Worm (Caenorhabditis elegans) whole organism, L4/young adult: ENCODE measurements around the gene C02F5.13.
A peak's percentile ranks its signal among the peaks of the same experiment; 100 is the strongest.

ENCODE experiments used
- W03F9.2 ChIP-seq: fragments of 150-350 bp; optimal IDR thresholded peaks from 2 replicates; lab custom pipeline; 2014; ENCODE audit warnings: missing biosample characterization, missing genetic modification characterization
- dao-5 ChIP-seq: sonication (generic microtip); optimal IDR thresholded peaks from 2 replicates; lab custom pipeline; 2016; ENCODE audit warnings: missing genotype, missing genetic modification characterization, moderate library complexity, missing compliant biosample characterization
- him-1 ChIP-seq: sonication (generic microtip); optimal IDR thresholded peaks from 2 replicates; lab custom pipeline; 2016; ENCODE audit warnings: missing genotype, missing genetic modification reagents, missing genetic modification characterization, missing compliant biosample characterization

Gene C02F5.13

ce11 chrIII:8262599-8262998 lies 15.4 kb downstream of the C02F5.13 start:
- no peak for TF ChIP-seq W03F9.2 (tag; lab: Kevin White, UChicago)
- no peak for TF ChIP-seq dao-5 (tag; lab: Kevin White, UChicago)
- no peak for TF ChIP-seq him-1 (tag; lab: Kevin White, UChicago)

- no peak for TF ChIP-seq W03F9.2 (tag; lab: Kevin White, UChicago)
- no peak for TF ChIP-seq him-1 (tag; lab: Kevin White, UChicago)
- TF ChIP-seq dao-5 (tag; lab: Kevin White, UChicago), result no peak
Observed at ce11 chrIII:8263377-8263776, 16.2 kb downstream of the C02F5.13 start, which contains the start of gene col-91. TSS of gene col-91 (minus strand) at chrIII:8263664.

ce11 chrIII:8265753-8266152 lies 18.6 kb downstream of the C02F5.13 start, which contains the start of gene mrps-9:
TSS of gene mrps-9 (plus strand) at chrIII:8266062.
- no peak for TF ChIP-seq dao-5 (tag; lab: Kevin White, UChicago)
- peak; percentile 13 for TF ChIP-seq W03F9.2 (tag; lab: Kevin White, UChicago)

ce11 chrIII:8268296-8268695 lies 21.1 kb downstream of the C02F5.13 start, which contains the start of the genes F09G8.7 and crn-7:
TSS of gene F09G8.7 (minus strand) at chrIII:8268355.
TSS of gene crn-7 (plus strand) at chrIII:8268531.
- TF ChIP-seq W03F9.2 (tag; lab: Kevin White, UChicago), result no peak
- no peak for TF ChIP-seq dao-5 (tag; lab: Kevin White, UChicago)
- no peak for TF ChIP-seq him-1 (tag; lab: Kevin White, UChicago)

- no peak for TF ChIP-seq dao-5 (tag; lab: Kevin White, UChicago)
- TF ChIP-seq W03F9.2 (tag; lab: Kevin White, UChicago), result no peak
- no peak for TF ChIP-seq him-1 (tag; lab: Kevin White, UChicago)
Observed at ce11 chrIII:8271676-8272225, 24.6 kb downstream of the C02F5.13 start, which contains the start of the genes mps-4 and F09G8.10. TSS of gene mps-4 (minus strand) at chrIII:8271776. TSS of gene F09G8.10 (minus strand) at chrIII:8272175.

- no peak for TF ChIP-seq W03F9.2 (tag; lab: Kevin White, UChicago)
- TF ChIP-seq dao-5 (tag; lab: Kevin White, UChicago), result no peak
- no peak for TF ChIP-seq him-1 (tag; lab: Kevin White, UChicago)
Observed at ce11 chrIII:8275871-8276270, 28.7 kb downstream of the C02F5.13 start, which contains the start of gene clec-160. TSS of gene clec-160 (minus strand) at chrIII:8275971.

ce11 chrIII:8278801-8279200 lies 31.6 kb downstream of the C02F5.13 start, which contains the start of gene mig-10:
TSS of gene mig-10 (plus strand) at chrIII:8279101.
- TF ChIP-seq dao-5 (tag; lab: Kevin White, UChicago) (no peak), W03F9.2 (tag; lab: Kevin White, UChicago) (no peak), him-1 (tag; lab: Kevin White, UChicago) (no peak)

ce11 chrIII:8279567-8279966 lies 32.4 kb downstream of the C02F5.13 start:
- TF ChIP-seq him-1 (tag; lab: Kevin White, UChicago) (no peak), W03F9.2 (tag; lab: Kevin White, UChicago) (no peak), dao-5 (tag; lab: Kevin White, UChicago) (no peak)

ce11 chrIII:8280352-8280751 lies 33.2 kb downstream of the C02F5.13 start:
- no peak for TF ChIP-seq dao-5 (tag; lab: Kevin White, UChicago)
- TF ChIP-seq W03F9.2 (tag; lab: Kevin White, UChicago), result no peak
- no peak for TF ChIP-seq him-1 (tag; lab: Kevin White, UChicago)

- TF ChIP-seq W03F9.2 (tag; lab: Kevin White, UChicago) (no peak), him-1 (tag; lab: Kevin White, UChicago) (no peak), dao-5 (tag; lab: Kevin White, UChicago) (no peak)
Observed at ce11 chrIII:8281310-8281709, 34.2 kb downstream of the C02F5.13 start.

- TF ChIP-seq W03F9.2 (tag; lab: Kevin White, UChicago), result no peak
- no peak for TF ChIP-seq dao-5 (tag; lab: Kevin White, UChicago)
- TF ChIP-seq him-1 (tag; lab: Kevin White, UChicago), result no peak
Observed at ce11 chrIII:8283525-8283924, 36.4 kb downstream of the C02F5.13 start.

ce11 chrIII:8286003-8286402 lies 38.9 kb downstream of the C02F5.13 start:
- TF ChIP-seq dao-5 (tag; lab: Kevin White, UChicago) (no peak), W03F9.2 (tag; lab: Kevin White, UChicago) (no peak), him-1 (tag; lab: Kevin White, UChicago) (no peak)

- TF ChIP-seq dao-5 (tag; lab: Kevin White, UChicago) (no peak), him-1 (tag; lab: Kevin White, UChicago) (no peak), W03F9.2 (tag; lab: Kevin White, UChicago) (no peak)
Observed at ce11 chrIII:8286824-8287223, 39.7 kb downstream of the C02F5.13 start.

ce11 chrIII:8287519-8287918 lies 40.4 kb downstream of the C02F5.13 start:
- TF ChIP-seq dao-5 (tag; lab: Kevin White, UChicago), result no peak
- no peak for TF ChIP-seq him-1 (tag; lab: Kevin White, UChicago)
- TF ChIP-seq W03F9.2 (tag; lab: Kevin White, UChicago), result no peak
